Fruit fly (Drosophila melanogaster): Measurements from ENCODE around the gene Ugt301D1.

DNA sequence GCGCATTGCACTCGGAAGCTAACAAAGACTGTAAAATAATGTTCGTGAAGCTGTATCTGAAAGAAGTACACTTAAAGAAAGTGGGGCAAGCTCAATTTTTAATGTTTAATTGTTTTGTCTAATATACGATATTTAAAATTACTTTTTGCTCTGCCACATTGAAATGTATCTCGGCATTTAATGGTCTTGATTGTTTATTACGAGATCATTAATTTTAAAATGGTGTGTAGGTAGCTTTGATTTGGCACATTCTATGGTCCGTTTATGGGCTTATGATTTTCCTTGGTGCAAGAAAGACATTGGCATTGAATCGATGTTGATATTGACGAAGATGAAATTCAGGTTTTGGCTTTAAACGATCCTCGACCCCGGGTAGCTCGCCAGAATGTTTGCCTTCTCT, 45.8 kb upstream of the Ugt301D1 start:
- TF ChIP-seq esn (GFP tag; optimal IDR thresholded peaks at IDR 0.05) (peak; percentile 89), Sox14 (GFP tag; optimal IDR thresholded peaks at IDR 0.05) (peak; percentile 79), Hr39 (GFP tag; optimal IDR thresholded peaks at IDR 0.05) (peak; percentile 77), CG10669 (GFP tag; optimal IDR thresholded peaks at IDR 0.05) (peak; percentile 68), CG1621 (tag; optimal IDR thresholded peaks at IDR 0.05) (no peak), Smox (GFP tag; optimal IDR thresholded peaks at IDR 0.05) (peak; percentile 79), acj6 (GFP tag; optimal IDR thresholded peaks at IDR 0.05) (peak; percentile 68), Gug (GFP tag; IDR thresholded peaks at IDR 0.05) (0 out of 2 replicates have a peak, but pooled peaks have one; percentile 17), CG4318 (GFP tag; optimal IDR thresholded peaks at IDR 0.05) (peak; percentile 40), fd85E (GFP tag; optimal IDR thresholded peaks at IDR 0.05) (no peak), Lpt (GFP tag; optimal IDR thresholded peaks at IDR 0.05) (no peak)
